Worm (Caenorhabditis elegans): Measurements from ENCODE around the gene psr-1.

ce11 chrIV:4703911-4704310 is 50.8 kb downstream of the psr-1 start, which contains the start of gene ogdh-1:
- TF ChIP-seq ceh-83 (GFP tag; optimal IDR thresholded peaks at IDR 0.05) (no peak), sptf-1 (tag; optimal IDR thresholded peaks at IDR 0.05) (no peak), unc-62 (GFP tag; optimal IDR thresholded peaks at IDR 0.05) (no peak), sem-2 (GFP tag; optimal IDR thresholded peaks at IDR 0.05) (no peak)

Measured in whole organism, mixed stage, embryonic.